Fruit fly (Drosophila melanogaster): Measurements from ENCODE around the gene CG14109.

CG14109 gene

dm6 chr3L:13479609-13480240 is 39.0 kb downstream of the CG14109 start (continued):
- TF ChIP-seq CG9817 (tag; optimal IDR thresholded peaks at IDR 0.05) (peak; percentile 54), repo (GFP tag; optimal IDR thresholded peaks at IDR 0.05) (no peak), CG2889 (GFP tag; IDR thresholded peaks at IDR 0.05) (0 out of 3 replicates have a peak, but pooled peaks have one; percentile 12), CG6791 (GFP tag; IDR thresholded peaks at IDR 0.05; ENCODE audit: partially characterized antibody) (no peak), pho (GFP tag; optimal IDR thresholded peaks at IDR 0.05) (peak; percentile 42), Sox102F (GFP tag; optimal IDR thresholded peaks at IDR 0.05) (peak; percentile 23), mam (GFP tag; optimal IDR thresholded peaks at IDR 0.05) (peak; percentile 51), CG30403 (GFP tag; optimal IDR thresholded peaks at IDR 0.05) (peak; percentile 55), CG18599 (GFP tag; optimal IDR thresholded peaks at IDR 0.05) (peak; percentile 63), cas (GFP tag; IDR thresholded peaks at IDR 0.05) (no peak), CG15011 (GFP tag; optimal IDR thresholded peaks at IDR 0.05) (peak; percentile 12), lab (GFP tag; optimal IDR thresholded peaks at IDR 0.05) (peak; percentile 78), ato (GFP tag; IDR thresholded peaks at IDR 0.05; ENCODE audit: partially characterized antibody) (peak; percentile 33; the same call in 1 of the 2 replicates), her (GFP tag; optimal IDR thresholded peaks at IDR 0.05) (peak; percentile 31), CG16813 (GFP tag; IDR thresholded peaks at IDR 0.05; ENCODE audit: partially characterized antibody) (no peak), btn (GFP tag; optimal IDR thresholded peaks at IDR 0.05) (no peak), CG1602 (GFP tag; optimal IDR thresholded peaks at IDR 0.05) (peak; percentile 19), Spps (tag; optimal IDR thresholded peaks at IDR 0.05) (no peak), CG13775 (GFP tag; optimal IDR thresholded peaks at IDR 0.05) (peak; percentile 43), HmgZ (tag; optimal IDR thresholded peaks at IDR 0.05) (no peak), Hand (GFP tag; optimal IDR thresholded peaks at IDR 0.05) (peak; percentile 60), CG14441 (GFP tag; IDR thresholded peaks at IDR 0.05) (peak; percentile 56), ind (GFP tag; optimal IDR thresholded peaks at IDR 0.05) (peak; percentile 55), CG32532 (GFP tag; IDR thresholded peaks at IDR 0.05) (peak; percentile 52; the same call in 1 of the 2 replicates), z (GFP tag; IDR thresholded peaks at IDR 0.05) (no peak), CG17385 (GFP tag; optimal IDR thresholded peaks at IDR 0.05) (peak; percentile 33), CG13123 (GFP tag; optimal IDR thresholded peaks at IDR 0.05) (no peak), CG7786 (GFP tag; optimal IDR thresholded peaks at IDR 0.05) (peak; percentile 63), Kr (GFP tag; optimal IDR thresholded peaks at IDR 0.05) (no peak), az2 (GFP tag; optimal IDR thresholded peaks at IDR 0.05) (peak; percentile 30), fd3F (GFP tag; optimal IDR thresholded peaks at IDR 0.05) (peak; percentile 35), ash1 (GFP tag; optimal IDR thresholded peaks at IDR 0.05) (no peak), CG3838 (GFP tag; optimal IDR thresholded peaks at IDR 0.05) (no peak), CG32772 (GFP tag; IDR thresholded peaks at IDR 0.05) (no peak), CG1233 (GFP tag; optimal IDR thresholded peaks at IDR 0.05) (peak; percentile 13), Nf-YA (GFP tag; IDR thresholded peaks at IDR 0.05) (0 out of 2 replicates have a peak, but pooled peaks have one; percentile 39), CG3995 (GFP tag; optimal IDR thresholded peaks at IDR 0.05) (peak; percentile 0), CG10959 (GFP tag; IDR thresholded peaks at IDR 0.05) (no peak), CG7745 (tag; optimal IDR thresholded peaks at IDR 0.05) (no peak), sr (GFP tag; IDR thresholded peaks at IDR 0.05) (peak; percentile 100), CG6854 (GFP tag; optimal IDR thresholded peaks at IDR 0.05) (peak; percentile 64), Nf-YC (tag; optimal IDR thresholded peaks at IDR 0.05) (peak; percentile 57), sd (tag; optimal IDR thresholded peaks at IDR 0.05) (peak; percentile 72), cad (GFP tag; optimal IDR thresholded peaks at IDR 0.05) (no peak), Meics (GFP tag; optimal IDR thresholded peaks at IDR 0.05) (peak; percentile 81), jigr1 (GFP tag; IDR thresholded peaks at IDR 0.05) (no peak), Hmx (GFP tag; optimal IDR thresholded peaks at IDR 0.05) (no peak), CG11695 (GFP tag; IDR thresholded peaks at IDR 0.05) (peak; percentile 51; the same call in 1 of the 3 replicates), Hr51 (GFP tag; optimal IDR thresholded peaks at IDR 0.05) (peak in 1 of 2 experiments; percentile 69), luna (GFP tag; optimal IDR thresholded peaks at IDR 0.05) (no peak)
